Worm (Caenorhabditis elegans) whole organism, young adult: ENCODE measurements around the gene ins-34.

Experiments
- F37B4.10 ChIP-seq: fragments of 200-800 bp; sonication (Bioruptor generic); IDR thresholded peaks from 2 replicates; pipeline ENCODE4 v1.3.6; 2022; ENCODE audit warnings: missing genetic modification characterization, missing compliant biosample characterization
- ama-1 ChIP-seq, 3 experiments: fragments of 150-350 bp in 1 of 3; sonication (generic microtip) in 2 of 3; optimal IDR thresholded peaks; 2 replicates each; lab custom pipeline; 2014 to 2018; ENCODE audit warnings: missing biosample characterization in 2 of 3, missing genetic modification characterization in 2 of 3, missing genetic modification reagents in 2 of 3
- cebp-2 ChIP-seq: fragments of 200-800 bp; sonication (Bioruptor generic); IDR thresholded peaks from 2 replicates; pipeline ENCODE4 v1.3.6; 2022; ENCODE audit warnings: missing genetic modification characterization, missing compliant biosample characterization
- dpff-1 ChIP-seq: sonication (generic microtip); optimal IDR thresholded peaks from 2 replicates; lab custom pipeline; 2017; ENCODE audit warnings: mild to moderate bottlenecking, missing genetic modification characterization, missing compliant biosample characterization
- nfya-1 ChIP-seq: sonication (generic microtip); optimal IDR thresholded peaks from 2 replicates; lab custom pipeline; 2017; ENCODE audit warnings: antibody characterized with exemption, missing compliant biosample characterization, missing genetic modification characterization, borderline replicate concordance; ENCODE audit not compliant: insufficient read depth
- nhr-80 ChIP-seq: sonication (generic microtip); optimal IDR thresholded peaks from 2 replicates; lab custom pipeline; 2016; ENCODE audit warnings: missing genetic modification characterization, missing compliant biosample characterization
- snpc-4 ChIP-seq, 5 experiments: fragments of 150-350 bp in 1 of 5; sonication (generic microtip) in 4 of 5; optimal IDR thresholded peaks; 2 replicates each; lab custom pipeline; 2014 to 2018; ENCODE audit warnings: missing genetic modification characterization in 5 of 5, missing biosample characterization in 3 of 5, antibody characterized with exemption in 2 of 5, mild to moderate bottlenecking in 2 of 5, missing compliant biosample characterization in 2 of 5, missing genotype in 2 of 5, moderate library complexity in 2 of 5, missing genetic modification reagents in 1 of 5
- unc-130 ChIP-seq: sonication (generic microtip); optimal IDR thresholded peaks from 2 replicates; lab custom pipeline; 2016; ENCODE audit warnings: missing genetic modification reagents, missing genetic modification characterization, missing compliant biosample characterization
- ztf-25 ChIP-seq: fragments of 200-800 bp; sonication (Bioruptor generic); IDR thresholded peaks from 2 replicates; pipeline ENCODE4 v1.3.6; 2022; ENCODE audit warnings: missing genetic modification reagents, missing genetic modification characterization, missing compliant biosample characterization

DNA sequence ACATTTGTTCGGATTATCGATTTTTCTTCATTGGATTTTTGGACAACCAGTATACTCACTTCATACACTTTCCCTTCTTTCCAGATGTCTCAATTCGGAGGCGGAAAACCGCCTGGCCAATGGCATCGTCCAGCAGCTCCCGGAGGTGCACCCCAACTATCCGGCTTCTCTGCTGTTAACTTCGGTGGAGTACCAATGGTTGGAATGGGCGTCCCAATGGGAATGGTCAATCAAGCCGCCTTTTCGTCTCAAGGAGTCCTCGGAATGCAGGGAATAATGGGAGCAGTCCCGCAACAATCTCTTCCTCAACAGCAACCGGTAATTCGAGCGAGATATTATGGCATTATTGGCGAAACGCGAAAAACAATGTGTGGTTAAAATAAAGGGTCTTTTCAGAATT is 34.9 kb upstream of the ins-34 start, which contains the start of gene ccar-1:
- TF ChIP-seq ama-1 (optimal IDR thresholded peaks at IDR 0.05; lab: Kevin White, UChicago) (no peak), ama-1 (GFP tag; optimal IDR thresholded peaks at IDR 0.05; lab: Kevin White, UChicago) (no peak), nfya-1 (tag; lab: Kevin White, UChicago) (no peak), cebp-2 (GFP tag; lab: Robert Waterston, UW) (0 out of 2 replicates have a peak, but pooled peaks have one; percentile 48), F37B4.10 (no peak), unc-130 (no peak), dpff-1 (tag; lab: Kevin White, UChicago) (no peak), snpc-4 (GFP tag; optimal IDR thresholded peaks at IDR 0.05; lab: Kevin White, UChicago) (no peak), snpc-4 (tag; optimal IDR thresholded peaks at IDR 0.05; lab: Kevin White, UChicago) (no peak), nhr-80 (tag; lab: Kevin White, UChicago) (no peak), ztf-25 (GFP tag; lab: Robert Waterston, UW) (no peak)
